Fruit fly (Drosophila melanogaster): ENCODE data around the gene AcCoAS.

AcCoAS gene

dm6 chr3L:21304400-21304799, 24.4 kb upstream of the AcCoAS start, which contains the start of the genes CG11309 and CG7632:
Gene CG11309, minus strand, starts transcription at chr3L:21304658.
Gene CG7632, plus strand, starts transcription at chr3L:21304697.
- TF ChIP-seq Eip75B (GFP tag; optimal IDR thresholded peaks at IDR 0.05) (peak; percentile 100), Blimp-1 (GFP tag; optimal IDR thresholded peaks at IDR 0.05) (peak; percentile 97), CG6163 (GFP tag; IDR thresholded peaks at IDR 0.05) (peak; percentile 100), spab (GFP tag; optimal IDR thresholded peaks at IDR 0.05) (peak; percentile 99), CG31627 (GFP tag; optimal IDR thresholded peaks at IDR 0.05) (peak; percentile 99), Smox (GFP tag; optimal IDR thresholded peaks at IDR 0.05) (peak; percentile 99), dsx (GFP tag; optimal IDR thresholded peaks at IDR 0.05; ENCODE audit: poor library complexity, severe bottlenecking) (peak; percentile 99), vri (GFP tag; optimal IDR thresholded peaks at IDR 0.05) (peak; percentile 99), Gug (GFP tag; IDR thresholded peaks at IDR 0.05) (peak; percentile 98), CG10631 (GFP tag; optimal IDR thresholded peaks at IDR 0.05) (peak; percentile 99), CG3919 (GFP tag; optimal IDR thresholded peaks at IDR 0.05) (peak; percentile 100), Sox102F (GFP tag; optimal IDR thresholded peaks at IDR 0.05) (peak; percentile 100), Hr38 (GFP tag; optimal IDR thresholded peaks at IDR 0.05) (peak; percentile 78), CG6792 (GFP tag; optimal IDR thresholded peaks at IDR 0.05) (peak; percentile 99), ss (GFP tag; optimal IDR thresholded peaks at IDR 0.05) (peak; percentile 99 to 100), CG3032 (tag; optimal IDR thresholded peaks at IDR 0.05) (peak; percentile 100), Lpt (GFP tag; optimal IDR thresholded peaks at IDR 0.05) (peak; percentile 99), CG8119 (GFP tag; IDR thresholded peaks at IDR 0.05) (peak; percentile 99), CG6854 (GFP tag; optimal IDR thresholded peaks at IDR 0.05) (peak; percentile 99), acj6 (GFP tag; optimal IDR thresholded peaks at IDR 0.05) (peak; percentile 99), esn (GFP tag; optimal IDR thresholded peaks at IDR 0.05) (peak; percentile 100), CG4318 (GFP tag; optimal IDR thresholded peaks at IDR 0.05) (peak; percentile 96), pdm3 (GFP tag; optimal IDR thresholded peaks at IDR 0.05) (peak; percentile 99), CG11902 (GFP tag; optimal IDR thresholded peaks at IDR 0.05) (peak; percentile 95), CG7368 (GFP tag; optimal IDR thresholded peaks at IDR 0.05) (peak; percentile 99), topi (GFP tag; optimal IDR thresholded peaks at IDR 0.05) (peak; percentile 99), CG1621 (tag; optimal IDR thresholded peaks at IDR 0.05) (peak; percentile 99), Ets96B (tag; optimal IDR thresholded peaks at IDR 0.05) (peak; percentile 100), CG34406 (GFP tag; optimal IDR thresholded peaks at IDR 0.05) (peak; percentile 100), CG8632 (GFP tag; optimal IDR thresholded peaks at IDR 0.05) (peak; percentile 99), CG6808 (GFP tag; optimal IDR thresholded peaks at IDR 0.05) (peak; percentile 99), CG11762 (GFP tag; optimal IDR thresholded peaks at IDR 0.05; ENCODE audit: insufficient read depth) (peak; percentile 99), Hr39 (GFP tag; optimal IDR thresholded peaks at IDR 0.05) (peak; percentile 98), CG32006 (GFP tag; optimal IDR thresholded peaks at IDR 0.05) (peak; percentile 99), eg (GFP tag; IDR thresholded peaks at IDR 0.05) (peak; percentile 99), CG15336 (GFP tag; IDR thresholded peaks at IDR 0.05) (peak; percentile 99), salr (GFP tag; optimal IDR thresholded peaks at IDR 0.05) (peak; percentile 99), CG6276 (GFP tag; optimal IDR thresholded peaks at IDR 0.05) (peak; percentile 97), Met (GFP tag; optimal IDR thresholded peaks at IDR 0.05) (peak; percentile 99), CG10669 (GFP tag; optimal IDR thresholded peaks at IDR 0.05) (peak; percentile 100), Hr4 (GFP tag; optimal IDR thresholded peaks at IDR 0.05) (peak; percentile 99), Eip78C (GFP tag) (peak; percentile 100), CG8319 (GFP tag; optimal IDR thresholded peaks at IDR 0.05) (peak; percentile 97), lz (GFP tag; optimal IDR thresholded peaks at IDR 0.05) (peak; percentile 99), OdsH (GFP tag; optimal IDR thresholded peaks at IDR 0.05) (peak; percentile 99), cyc (GFP tag; optimal IDR thresholded peaks at IDR 0.05) (peak; percentile 99), fkh (GFP tag; optimal IDR thresholded peaks at IDR 0.05) (peak; percentile 97), Sox15 (GFP tag; optimal IDR thresholded peaks at IDR 0.05) (peak; percentile 97), svp (GFP tag) (peak; percentile 100), Eip93F (GFP tag; optimal IDR thresholded peaks at IDR 0.05) (peak; percentile 98), fd85E (GFP tag; optimal IDR thresholded peaks at IDR 0.05) (peak; percentile 97), CG11294 (GFP tag; IDR thresholded peaks at IDR 0.05) (peak; percentile 98)

All from whole organism, prepupa.